Worm (Caenorhabditis elegans) whole organism, L1 larva: ENCODE measurements around the gene metl-13.

ENCODE experiments used
- C16A3.4 ChIP-seq: fragments of 150-350 bp; optimal IDR thresholded peaks from 2 replicates; lab custom pipeline; 2014; ENCODE audit warnings: missing biosample characterization, missing genetic modification characterization
- F16B12.6 ChIP-seq: fragments of 150-350 bp; optimal IDR thresholded peaks from 2 replicates; lab custom pipeline; 2014; ENCODE audit warnings: missing biosample characterization, missing genetic modification characterization
- Y116A8C.19 ChIP-seq: sonication (generic microtip); optimal IDR thresholded peaks from 2 replicates; lab custom pipeline; 2016; ENCODE audit warnings: missing compliant biosample characterization, missing genetic modification characterization, borderline replicate concordance
- blmp-1 ChIP-seq: fragments of 150-350 bp; optimal IDR thresholded peaks from 2 replicates; lab custom pipeline; 2014; ENCODE audit warnings: missing biosample characterization, missing genetic modification characterization
- ceh-63 ChIP-seq: fragments of 200-800 bp; sonication (Bioruptor generic); optimal IDR thresholded peaks from 2 replicates; lab custom pipeline; 2018; ENCODE audit warnings: mild to moderate bottlenecking, missing genetic modification characterization, missing compliant biosample characterization
- ceh-8 ChIP-seq: fragments of 200-800 bp; sonication (Bioruptor generic); optimal IDR thresholded peaks from 2 replicates; lab custom pipeline; 2018; ENCODE audit warnings: mild to moderate bottlenecking, missing genetic modification characterization, moderate library complexity, missing compliant biosample characterization
- ceh-82 ChIP-seq, 3 experiments: fragments of 150-350 bp in 1 of 3; sonication (generic microtip) in 2 of 3; optimal IDR thresholded peaks; 2 replicates each; lab custom pipeline; 2014 to 2017; ENCODE audit warnings: missing biosample characterization in 3 of 3, missing genetic modification characterization in 3 of 3
- ceh-88 ChIP-seq: fragments of 200-800 bp; sonication (Bioruptor generic); IDR thresholded peaks from 2 replicates; pipeline ENCODE4 v1.3.6; 2022; ENCODE audit warnings: missing genetic modification characterization, missing compliant biosample characterization
- ces-1 ChIP-seq: fragments of 150-350 bp; optimal IDR thresholded peaks from 2 replicates; lab custom pipeline; 2014; ENCODE audit warnings: missing biosample characterization, missing genetic modification reagents, missing genetic modification characterization
- dpl-1 ChIP-seq, 3 experiments: fragments of 150-350 bp in 2 of 3; sonication (generic microtip) in 1 of 3; optimal IDR thresholded peaks; 2 replicates each; lab custom pipeline; 2014 to 2017; ENCODE audit warnings: missing biosample characterization in 3 of 3, missing genetic modification characterization in 3 of 3, missing genetic modification reagents in 3 of 3
- dsc-1 ChIP-seq: sonication (generic microtip); optimal IDR thresholded peaks from 2 replicates; lab custom pipeline; 2016; ENCODE audit warnings: mild to moderate bottlenecking, missing genetic modification characterization, missing compliant biosample characterization
- efl-1 ChIP-seq, 4 experiments: fragments of 150-350 bp; optimal IDR thresholded peaks in 3 of 4; peaks in 1 of 4; 1 replicate in 1 of 4; 2 replicates in 3 of 4; lab custom pipeline; 2014; ENCODE audit warnings: missing biosample characterization in 2 of 4, missing genetic modification characterization in 2 of 4, missing genetic modification reagents in 2 of 4
- efl-3 ChIP-seq: fragments of 200-800 bp; sonication (Bioruptor generic); optimal IDR thresholded peaks from 2 replicates; lab custom pipeline; 2018; ENCODE audit warnings: mild to moderate bottlenecking, missing genetic modification characterization, missing compliant biosample characterization
- egl-27 ChIP-seq, 2 experiments: fragments of 150-350 bp in 1 of 2; sonication (generic microtip); optimal IDR thresholded peaks; 3 replicates each; lab custom pipeline; 2017 to 2018; ENCODE audit warnings: missing biosample characterization in 2 of 2, missing genetic modification characterization in 2 of 2, missing genetic modification reagents in 2 of 2
- elt-2 ChIP-seq: sonication (generic microtip); optimal IDR thresholded peaks from 2 replicates; lab custom pipeline; 2016; ENCODE audit warnings: missing genetic modification characterization, mild to moderate bottlenecking, inconsistent platforms, missing compliant biosample characterization, missing genetic modification reagents
- elt-3 ChIP-seq, 6 experiments: fragments of 150-350 bp in 1 of 6; sonication (generic microtip); optimal IDR thresholded peaks; 2 replicates each; lab custom pipeline; 2017 to 2018; ENCODE audit warnings: missing biosample characterization in 6 of 6, missing genetic modification characterization in 6 of 6, inconsistent platforms in 1 of 6
- ets-5 ChIP-seq: fragments of 200-800 bp; sonication (Bioruptor generic); IDR thresholded peaks from 2 replicates; pipeline ENCODE4 v1.3.6; 2022; ENCODE audit warnings: missing genetic modification characterization, missing compliant biosample characterization
- fkh-10 ChIP-seq: sonication (generic microtip); optimal IDR thresholded peaks from 2 replicates; lab custom pipeline; 2017; ENCODE audit warnings: missing biosample characterization, missing genetic modification reagents, missing genetic modification characterization
- fkh-4 ChIP-seq: sonication (generic microtip); optimal IDR thresholded peaks from 2 replicates; lab custom pipeline; 2016; ENCODE audit warnings: missing compliant biosample characterization, missing genetic modification characterization, borderline replicate concordance
- fkh-8 ChIP-seq: sonication (generic microtip); optimal IDR thresholded peaks from 2 replicates; lab custom pipeline; 2016; ENCODE audit warnings: mild to moderate bottlenecking, missing genetic modification characterization, missing compliant biosample characterization
- fos-1 ChIP-seq: fragments of 150-350 bp; optimal IDR thresholded peaks from 2 replicates; lab custom pipeline; 2014; ENCODE audit warnings: missing biosample characterization, missing genetic modification characterization
- grh-1 ChIP-seq: fragments of 200-800 bp; sonication (Bioruptor generic); IDR thresholded peaks from 2 replicates; pipeline ENCODE4 v1.3.6; 2022; ENCODE audit warnings: missing genetic modification reagents, missing genetic modification characterization, missing compliant biosample characterization
- hlh-17 ChIP-seq: fragments of 200-800 bp; sonication (Bioruptor generic); optimal IDR thresholded peaks from 2 replicates; lab custom pipeline; 2018; ENCODE audit warnings: missing genetic modification characterization, mild to moderate bottlenecking, missing compliant biosample characterization, moderate library complexity, borderline replicate concordance
- hlh-4 ChIP-seq: sonication (generic microtip); optimal IDR thresholded peaks from 2 replicates; lab custom pipeline; 2016; ENCODE audit warnings: mild to moderate bottlenecking, missing genetic modification characterization, missing compliant biosample characterization
- hpl-2 ChIP-seq: fragments of 150-350 bp; optimal IDR thresholded peaks from 2 replicates; lab custom pipeline; 2014; ENCODE audit warnings: missing biosample characterization, missing genetic modification reagents, missing genetic modification characterization
- irx-1 ChIP-seq: sonication (generic microtip); optimal IDR thresholded peaks from 2 replicates; lab custom pipeline; 2016; ENCODE audit warnings: missing genetic modification characterization, missing compliant biosample characterization
- jun-1 ChIP-seq: fragments of 150-350 bp; optimal IDR thresholded peaks from 2 replicates; lab custom pipeline; 2014; ENCODE audit warnings: missing biosample characterization, missing genetic modification reagents, missing genetic modification characterization
- lin-14 ChIP-seq: fragments of 200-800 bp; sonication (Bioruptor generic); optimal IDR thresholded peaks from 2 replicates; lab custom pipeline; 2018; ENCODE audit warnings: mild to moderate bottlenecking, missing genetic modification characterization, moderate library complexity, missing compliant biosample characterization
- lin-35 ChIP-seq, 2 experiments: fragments of 150-350 bp; optimal IDR thresholded peaks; 2 replicates each; lab custom pipeline; 2014; ENCODE audit warnings: missing biosample characterization in 2 of 2, missing genetic modification characterization in 2 of 2, missing genetic modification reagents in 2 of 2
- lin-39 ChIP-seq: fragments of 150-350 bp; optimal IDR thresholded peaks from 2 replicates; lab custom pipeline; 2014; ENCODE audit warnings: missing biosample characterization, missing genetic modification reagents, missing genetic modification characterization
- lir-3 ChIP-seq: sonication (generic microtip); optimal IDR thresholded peaks from 2 replicates; lab custom pipeline; 2016; ENCODE audit warnings: mild to moderate bottlenecking, missing genetic modification characterization, moderate library complexity, missing compliant biosample characterization; ENCODE audit not compliant: poor library complexity
- lsy-2 ChIP-seq, 2 experiments: fragments of 150-350 bp; optimal IDR thresholded peaks; 2 replicates each; lab custom pipeline; 2014; ENCODE audit warnings: missing biosample characterization in 2 of 2, missing genetic modification characterization in 2 of 2
- mab-9 ChIP-seq: fragments of 200-800 bp; sonication (Bioruptor generic); IDR thresholded peaks from 2 replicates; pipeline ENCODE4 v1.3.6; 2022; ENCODE audit warnings: missing genetic modification reagents, missing genetic modification characterization, missing compliant biosample characterization
- mdl-1 ChIP-seq, 2 experiments: fragments of 150-350 bp; optimal IDR thresholded peaks; 2 replicates each; lab custom pipeline; 2014 to 2017; ENCODE audit warnings: missing biosample characterization in 2 of 2, missing genetic modification characterization in 2 of 2, inconsistent platforms in 1 of 2
- mep-1 ChIP-seq: fragments of 150-350 bp; optimal IDR thresholded peaks from 2 replicates; lab custom pipeline; 2014; ENCODE audit warnings: missing biosample characterization, missing genetic modification characterization
- nhr-11 ChIP-seq: fragments of 150-350 bp; optimal IDR thresholded peaks from 2 replicates; lab custom pipeline; 2014; ENCODE audit warnings: missing biosample characterization, missing genetic modification characterization
- nhr-19 ChIP-seq: fragments of 200-800 bp; sonication (Bioruptor generic); conservative IDR thresholded peaks from 2 replicates; pipeline ENCODE4 v1.3.6; 2022; ENCODE audit warnings: missing genetic modification characterization, missing compliant biosample characterization
- nhr-237 ChIP-seq: fragments of 150-350 bp; optimal IDR thresholded peaks from 2 replicates; lab custom pipeline; 2014; ENCODE audit warnings: missing biosample characterization, missing genetic modification characterization
- nhr-28 ChIP-seq: fragments of 150-350 bp; optimal IDR thresholded peaks from 2 replicates; lab custom pipeline; 2014; ENCODE audit warnings: missing biosample characterization, missing genetic modification characterization
- nhr-76 ChIP-seq: sonication (generic microtip); optimal IDR thresholded peaks from 2 replicates; lab custom pipeline; 2017; ENCODE audit warnings: missing biosample characterization, missing genetic modification characterization
- nhr-85 ChIP-seq: sonication (generic microtip); peaks from one replicate; lab custom pipeline; 2016; ENCODE audit warnings: missing genetic modification characterization, inconsistent platforms, missing compliant biosample characterization
- pqm-1 ChIP-seq: sonication (generic microtip); optimal IDR thresholded peaks from 3 replicates; lab custom pipeline; 2017; ENCODE audit warnings: missing biosample characterization, missing genetic modification characterization
- rnt-1 ChIP-seq: sonication (generic microtip); optimal IDR thresholded peaks from 2 replicates; lab custom pipeline; 2016; ENCODE audit warnings: mild to moderate bottlenecking, missing genetic modification characterization, moderate library complexity, missing compliant biosample characterization
- skn-1 ChIP-seq: fragments of 150-350 bp; optimal IDR thresholded peaks from 2 replicates; lab custom pipeline; 2014; ENCODE audit warnings: missing biosample characterization, missing genetic modification characterization
- snpc-4 ChIP-seq: fragments of 150-350 bp; optimal IDR thresholded peaks from 2 replicates; lab custom pipeline; 2014; ENCODE audit warnings: missing biosample characterization, missing genetic modification characterization
- swsn-7 ChIP-seq: sonication (generic microtip); optimal IDR thresholded peaks from 2 replicates; lab custom pipeline; 2016; ENCODE audit warnings: missing genetic modification characterization, missing compliant biosample characterization
- tlp-1 ChIP-seq: fragments of 150-350 bp; optimal IDR thresholded peaks from 2 replicates; lab custom pipeline; 2014; ENCODE audit warnings: missing biosample characterization, missing genetic modification characterization
- unc-130 ChIP-seq: fragments of 150-350 bp; optimal IDR thresholded peaks from 2 replicates; lab custom pipeline; 2017; ENCODE audit warnings: missing biosample characterization, missing genetic modification characterization, inconsistent platforms
- unc-62 ChIP-seq: fragments of 150-350 bp; optimal IDR thresholded peaks from 2 replicates; lab custom pipeline; 2014; ENCODE audit warnings: missing biosample characterization, missing genetic modification reagents, missing genetic modification characterization
- unc-86 ChIP-seq: sonication (generic microtip); optimal IDR thresholded peaks from 2 replicates; lab custom pipeline; 2016; ENCODE audit warnings: missing genetic modification characterization, missing compliant biosample characterization
- unc-98 ChIP-seq: fragments of 200-800 bp; sonication (Bioruptor generic); IDR thresholded peaks from 2 replicates; pipeline ENCODE4 v1.3.6; 2022; ENCODE audit warnings: missing genetic modification characterization, missing compliant biosample characterization
- vab-15 ChIP-seq: sonication (generic microtip); optimal IDR thresholded peaks from 2 replicates; lab custom pipeline; 2017; ENCODE audit warnings: missing genotype, mild to moderate bottlenecking, missing genetic modification characterization, missing compliant biosample characterization
- xbp-1 ChIP-seq: sonication (generic microtip); optimal IDR thresholded peaks from 2 replicates; lab custom pipeline; 2016; ENCODE audit warnings: missing genetic modification characterization, missing compliant biosample characterization

metl-13 gene

DNA sequence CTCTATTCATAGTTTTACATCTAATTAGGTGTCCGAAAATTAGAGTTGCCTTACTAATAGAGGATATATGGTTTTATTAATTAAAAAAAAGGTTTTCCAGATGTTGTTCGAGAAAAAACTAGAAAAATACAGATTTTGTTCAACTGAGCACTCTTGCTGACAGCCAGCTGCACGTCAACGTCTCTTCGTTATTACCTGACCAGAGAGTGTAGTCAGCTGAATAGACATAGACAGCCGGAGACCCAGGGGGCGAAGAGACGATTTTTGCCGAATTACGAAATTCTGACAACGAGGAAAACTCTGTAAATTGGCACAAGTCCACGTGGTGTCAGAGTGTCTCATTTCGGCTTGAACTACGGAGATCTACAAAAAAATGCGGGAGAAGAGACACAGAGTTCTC, 16.3 kb upstream of the metl-13 start:
- TF ChIP-seq ceh-82 (tag; optimal IDR thresholded peaks at IDR 0.05; lab: Kevin White, UChicago) (peak in 1 of 3 experiments; percentile 16), mep-1 (tag; lab: Kevin White, UChicago) (no peak), elt-3 (tag; optimal IDR thresholded peaks at IDR 0.05; lab: Kevin White, UChicago) (no peak), fos-1 (tag; lab: Kevin White, UChicago) (no peak), dsc-1 (tag; lab: Kevin White, UChicago) (no peak), fkh-10 (GFP tag; lab: Kevin White, UChicago) (no peak), dpl-1 (GFP tag; optimal IDR thresholded peaks at IDR 0.05; lab: Kevin White, UChicago) (no peak), grh-1 (no peak), pqm-1 (no peak), hlh-17 (GFP tag; lab: Kevin White, UChicago) (no peak), lir-3 (tag; lab: Kevin White, UChicago) (no peak), fkh-8 (tag; lab: Kevin White, UChicago) (no peak), nhr-11 (tag; lab: Kevin White, UChicago) (no peak), nhr-28 (tag; lab: Kevin White, UChicago) (no peak), swsn-7 (tag; lab: Kevin White, UChicago) (no peak), hlh-4 (tag; lab: Kevin White, UChicago) (no peak), lin-35 (GFP tag; optimal IDR thresholded peaks at IDR 0.05; lab: Kevin White, UChicago) (peak in 1 of 2 experiments; percentile 36), vab-15 (tag; lab: Kevin White, UChicago) (no peak), unc-98 (GFP tag; lab: Robert Waterston, UW) (no peak), irx-1 (tag; lab: Kevin White, UChicago) (no peak), ceh-8 (GFP tag; lab: Kevin White, UChicago) (no peak), ces-1 (GFP tag; lab: Kevin White, UChicago) (no peak), hpl-2 (no peak), nhr-85 (tag; lab: Kevin White, UChicago) (no peak), lsy-2 (tag; optimal IDR thresholded peaks at IDR 0.05; lab: Kevin White, UChicago) (peak in 1 of 2 experiments; percentile 42), Y116A8C.19 (no peak), efl-1 (optimal IDR thresholded peaks at IDR 0.05; lab: Kevin White, UChicago) (peak; percentile 12 to 53), efl-1 (GFP tag; optimal IDR thresholded peaks at IDR 0.05 in 1 of 2; lab: Kevin White, UChicago) (peak in 1 of 2 experiments; percentile 89), lin-39 (tag; lab: Kevin White, UChicago) (no peak), unc-86 (tag; lab: Kevin White, UChicago) (no peak), ceh-88 (GFP tag; lab: Robert Waterston, UW) (no peak), snpc-4 (tag; lab: Kevin White, UChicago) (no peak), C16A3.4 (tag; lab: Kevin White, UChicago) (no peak), unc-62 (no peak), egl-27 (tag; optimal IDR thresholded peaks at IDR 0.05; lab: Kevin White, UChicago) (no peak), mdl-1 (tag; optimal IDR thresholded peaks at IDR 0.05; lab: Kevin White, UChicago) (peak in 1 of 2 experiments; percentile 2), skn-1 (tag; lab: Kevin White, UChicago) (peak; percentile 48), rnt-1 (tag; lab: Kevin White, UChicago) (no peak), fkh-4 (no peak), elt-2 (tag; lab: Kevin White, UChicago) (no peak), F16B12.6 (tag; lab: Kevin White, UChicago) (no peak), lin-14 (GFP tag; lab: Kevin White, UChicago) (no peak), unc-130 (tag; lab: Kevin White, UChicago) (no peak), mab-9 (GFP tag; lab: Robert Waterston, UW) (no peak), efl-3 (GFP tag; lab: Kevin White, UChicago) (no peak), nhr-19 (GFP tag; lab: Robert Waterston, UW) (no peak), xbp-1 (no peak), nhr-76 (no peak), tlp-1 (tag; lab: Kevin White, UChicago) (no peak), ets-5 (GFP tag; lab: Robert Waterston, UW) (no peak), nhr-237 (no peak), blmp-1 (tag; lab: Kevin White, UChicago) (no peak), ceh-63 (GFP tag; lab: Kevin White, UChicago) (no peak), jun-1 (no peak)
